Worm (Caenorhabditis elegans): ENCODE data around the gene spp-1.
A peak's percentile ranks its signal among the peaks of the same experiment; 100 is the strongest.

The spp-1 gene

DNA sequence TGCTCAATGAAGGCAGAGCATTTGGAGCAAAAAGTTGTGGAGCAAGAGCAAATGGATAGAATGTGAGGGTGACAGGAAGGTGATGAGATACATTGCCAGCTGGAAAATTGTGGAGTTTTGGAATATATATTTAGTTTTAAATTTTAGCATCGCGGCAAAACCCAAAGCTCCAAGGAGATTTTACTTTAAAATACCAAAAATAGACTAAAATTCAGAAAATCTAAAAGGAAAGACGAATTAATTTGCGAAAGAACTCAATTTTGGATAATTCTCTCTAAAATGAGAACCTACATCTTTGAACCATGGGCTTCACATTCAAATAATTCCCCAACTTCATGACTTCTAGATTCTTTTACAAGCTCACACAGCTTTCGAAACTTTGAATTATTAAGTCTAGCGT lies 22.9 kb downstream of the spp-1 start, which contains the start of gene T07C4.12:
Gene T07C4.12, minus strand, starts transcription at position 101 of the 400 bp plus-strand sequence.
- no peak for TF ChIP-seq ceh-28 (tag; optimal IDR thresholded peaks at IDR 0.05)
- TF ChIP-seq egl-27 (tag; optimal IDR thresholded peaks at IDR 0.05): no peak
- no peak for TF ChIP-seq sea-2 (GFP tag; optimal IDR thresholded peaks at IDR 0.05)
- TF ChIP-seq ztf-4 (tag; optimal IDR thresholded peaks at IDR 0.05): no peak
- TF ChIP-seq zag-1 (tag; optimal IDR thresholded peaks at IDR 0.05): no peak
- TF ChIP-seq nhr-77 (tag; optimal IDR thresholded peaks at IDR 0.05): no peak
- TF ChIP-seq nhr-25 (tag; optimal IDR thresholded peaks at IDR 0.05): no peak
- no peak for TF ChIP-seq egl-5 (tag; optimal IDR thresholded peaks at IDR 0.05)
- no peak for TF ChIP-seq lin-15B (tag; optimal IDR thresholded peaks at IDR 0.05)
- TF ChIP-seq ceh-16 (tag; optimal IDR thresholded peaks at IDR 0.05): no peak
- TF ChIP-seq pha-4 (tag; optimal IDR thresholded peaks at IDR 0.05): no peak
- TF ChIP-seq fos-1 (tag; optimal IDR thresholded peaks at IDR 0.05): no peak

DNA sequence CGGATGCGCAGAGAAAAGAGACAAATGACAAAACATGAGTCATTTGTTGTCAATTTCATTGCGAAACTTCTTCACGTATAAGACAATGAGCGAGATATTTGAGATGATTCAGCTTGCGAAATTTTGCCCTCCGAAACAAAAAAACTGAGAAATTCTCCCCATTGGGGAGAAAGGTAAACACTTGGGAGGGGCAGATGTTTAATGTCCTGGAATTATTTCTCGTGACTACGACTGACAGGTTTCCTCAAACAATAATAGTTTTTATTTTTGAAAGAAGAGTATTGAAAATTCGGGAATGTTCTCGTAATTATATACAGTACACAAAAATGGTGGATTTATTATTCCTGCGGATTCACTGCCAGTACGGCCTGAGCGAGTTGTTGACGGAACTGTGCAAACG lies 24.2 kb downstream of the spp-1 start:
- TF ChIP-seq mml-1 (tag; optimal IDR thresholded peaks at IDR 0.05) (no peak), nhr-67 (tag; optimal IDR thresholded peaks at IDR 0.05) (no peak), pha-4 (tag; optimal IDR thresholded peaks at IDR 0.05) (peak; percentile 92), unc-39 (tag; optimal IDR thresholded peaks at IDR 0.05) (no peak), jun-1 (tag; optimal IDR thresholded peaks at IDR 0.05) (peak; percentile 9), unc-62 (GFP tag; optimal IDR thresholded peaks at IDR 0.05) (no peak), elt-2 (tag; optimal IDR thresholded peaks at IDR 0.05) (no peak), ZK546.5 (tag; optimal IDR thresholded peaks at IDR 0.05) (no peak), nfya-1 (tag; optimal IDR thresholded peaks at IDR 0.05; ENCODE audit: insufficient read depth) (peak; percentile 34), elt-1 (tag; optimal IDR thresholded peaks at IDR 0.05) (no peak), nhr-76 (tag; optimal IDR thresholded peaks at IDR 0.05) (no peak)

DNA sequence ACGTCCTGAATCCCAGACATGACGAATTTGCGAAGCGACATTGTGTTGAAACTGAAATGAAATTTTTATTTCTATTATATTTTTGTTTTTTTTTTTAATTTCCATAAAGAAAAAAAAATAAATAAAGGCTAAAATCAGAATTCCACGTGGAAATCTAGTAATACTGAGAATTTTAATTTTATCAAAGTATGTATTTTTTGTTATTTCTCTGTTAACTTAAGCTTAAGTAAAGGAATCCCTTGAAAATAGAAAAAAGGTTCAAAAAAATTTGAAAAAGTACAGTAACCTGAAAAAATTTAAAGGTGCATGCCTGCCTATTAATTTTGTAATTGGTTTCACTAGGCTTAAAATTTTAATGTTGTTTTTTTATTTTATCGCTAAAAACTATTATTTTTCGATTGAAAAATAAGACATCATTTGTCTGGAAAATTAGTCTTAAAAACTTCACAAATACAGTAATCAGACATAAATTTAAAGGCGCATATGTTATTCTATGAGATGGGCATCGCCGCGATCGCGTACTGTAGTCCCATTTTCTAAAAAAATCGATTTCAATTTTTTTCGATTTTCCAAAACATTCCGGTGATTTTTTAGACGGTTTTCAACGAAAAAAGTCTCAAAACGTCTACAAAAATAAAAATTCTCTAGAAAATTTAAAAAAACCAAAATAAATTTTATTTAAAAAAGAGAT lies 25.0 kb downstream of the spp-1 start, which contains the start of gene nex-2:
Gene nex-2, minus strand, starts transcription at position 51 of the 691 bp plus-strand sequence.
- TF ChIP-seq nhr-12 (tag; optimal IDR thresholded peaks at IDR 0.05): no peak
- no peak for TF ChIP-seq pqm-1 (tag; optimal IDR thresholded peaks at IDR 0.05)
- no peak for TF ChIP-seq unc-62 (GFP tag; optimal IDR thresholded peaks at IDR 0.05)
- TF ChIP-seq skn-1 (tag; optimal IDR thresholded peaks at IDR 0.05): no peak
- TF ChIP-seq nhr-25 (tag; optimal IDR thresholded peaks at IDR 0.05): no peak

DNA sequence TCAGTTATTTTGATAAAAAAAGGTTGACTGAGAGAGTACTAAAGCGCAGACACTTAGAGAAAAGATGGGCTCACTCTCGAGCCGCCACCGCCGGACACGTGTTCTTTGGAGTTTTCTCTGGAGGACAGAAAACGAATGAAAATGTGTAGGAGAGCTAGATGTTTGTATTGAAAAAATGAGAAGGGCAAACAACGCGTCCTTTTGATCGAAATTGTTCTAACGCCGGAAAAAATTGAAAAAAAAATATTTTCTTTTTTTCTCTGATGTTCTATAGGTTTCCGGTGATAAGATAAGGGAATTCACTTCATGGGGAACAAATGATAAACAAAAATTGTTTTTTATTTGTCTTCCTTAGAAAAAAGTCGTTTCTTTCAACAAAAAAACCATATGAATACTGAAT lies 25.7 kb downstream of the spp-1 start:
- no peak for TF ChIP-seq ceh-28 (tag; optimal IDR thresholded peaks at IDR 0.05)
- peak; percentile 81 for TF ChIP-seq elt-2 (tag; optimal IDR thresholded peaks at IDR 0.05)
- no peak for TF ChIP-seq nfya-1 (tag; optimal IDR thresholded peaks at IDR 0.05; ENCODE audit: insufficient read depth)
- no peak for TF ChIP-seq nhr-28 (tag; optimal IDR thresholded peaks at IDR 0.05)
- TF ChIP-seq pha-4 (tag; optimal IDR thresholded peaks at IDR 0.05): peak; percentile 78
- no peak for TF ChIP-seq sea-2 (GFP tag; optimal IDR thresholded peaks at IDR 0.05)
- no peak for TF ChIP-seq fkh-10 (GFP tag; optimal IDR thresholded peaks at IDR 0.05)
- TF ChIP-seq jun-1 (tag; optimal IDR thresholded peaks at IDR 0.05): peak; percentile 6
- TF ChIP-seq unc-62 (GFP tag; optimal IDR thresholded peaks at IDR 0.05): no peak
- no peak for TF ChIP-seq lsy-12 (tag; optimal IDR thresholded peaks at IDR 0.05)
- no peak for TF ChIP-seq ztf-4 (tag; optimal IDR thresholded peaks at IDR 0.05)
- TF ChIP-seq pqm-1 (tag; optimal IDR thresholded peaks at IDR 0.05): peak; percentile 65
- no peak for TF ChIP-seq unc-39 (tag; optimal IDR thresholded peaks at IDR 0.05)

DNA sequence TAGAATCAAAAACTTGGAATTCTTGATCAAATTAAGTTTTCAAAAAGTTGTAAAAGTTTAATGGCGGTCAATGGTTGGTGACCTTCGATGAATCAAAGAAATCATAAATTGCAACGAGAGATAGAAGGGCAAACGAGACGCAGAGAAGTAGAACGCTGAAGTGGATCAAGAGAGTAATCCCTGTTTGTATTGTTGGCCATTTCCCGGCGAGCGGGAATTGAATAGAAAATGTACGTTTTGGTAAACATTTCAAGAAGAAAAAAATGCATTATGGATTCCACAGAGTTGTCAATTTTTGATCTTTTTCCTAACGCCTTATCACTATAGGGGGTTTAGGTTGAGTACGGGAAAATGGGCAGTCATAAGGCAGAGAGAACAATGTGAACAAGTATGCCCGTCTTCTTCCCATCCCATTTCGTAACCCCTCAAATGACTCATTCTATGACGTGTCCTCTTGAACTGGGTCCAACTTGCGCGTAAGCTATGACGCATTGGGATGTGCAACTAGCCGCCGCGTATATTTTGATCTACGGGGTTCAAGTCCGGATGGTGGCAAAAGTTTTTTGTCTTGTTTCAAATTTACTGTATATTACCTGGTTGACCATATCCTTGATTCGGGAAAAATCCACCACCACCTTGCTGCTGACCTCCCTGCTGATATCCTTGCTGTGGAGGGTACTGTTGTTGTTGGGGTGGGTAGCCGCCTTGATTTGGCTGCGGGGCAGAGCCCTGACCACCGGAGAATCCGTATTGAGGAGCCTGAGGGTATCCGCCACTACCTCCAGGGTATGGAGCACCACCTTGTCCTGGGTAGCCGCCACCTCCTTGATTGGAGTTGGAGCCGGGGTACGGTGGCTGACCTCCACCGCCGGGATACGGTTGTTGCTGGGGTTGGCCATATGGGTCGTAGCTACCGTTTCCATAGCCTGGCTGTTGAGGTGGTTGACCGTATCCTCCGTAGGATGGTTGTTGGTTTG lies 26.6 kb downstream of the spp-1 start:
- no peak for TF ChIP-seq nhr-43 (tag; optimal IDR thresholded peaks at IDR 0.05; ENCODE audit: poor library complexity, severe bottlenecking)
- no peak for TF ChIP-seq ZK546.5 (tag; optimal IDR thresholded peaks at IDR 0.05)
- no peak for TF ChIP-seq R02D3.7 (tag; optimal IDR thresholded peaks at IDR 0.05)
- no peak for TF ChIP-seq ceh-9 (tag; optimal IDR thresholded peaks at IDR 0.05)
- no peak for TF ChIP-seq zag-1 (tag; optimal IDR thresholded peaks at IDR 0.05)
- TF ChIP-seq ceh-28 (tag; optimal IDR thresholded peaks at IDR 0.05): no peak
- no peak for TF ChIP-seq ceh-16 (tag; optimal IDR thresholded peaks at IDR 0.05)
- peak; percentile 24 for TF ChIP-seq nhr-23 (tag; optimal IDR thresholded peaks at IDR 0.05)
- no peak for TF ChIP-seq unc-62 (GFP tag; optimal IDR thresholded peaks at IDR 0.05)
- no peak for TF ChIP-seq nhr-67 (tag; optimal IDR thresholded peaks at IDR 0.05)
- no peak for TF ChIP-seq ztf-4 (tag; optimal IDR thresholded peaks at IDR 0.05)
- TF ChIP-seq daf-12 (tag; optimal IDR thresholded peaks at IDR 0.05): no peak
- TF ChIP-seq nfya-1 (tag; optimal IDR thresholded peaks at IDR 0.05; ENCODE audit: insufficient read depth): no peak
- no peak for TF ChIP-seq eor-1 (tag; optimal IDR thresholded peaks at IDR 0.05)
- TF ChIP-seq nhr-12 (tag; optimal IDR thresholded peaks at IDR 0.05): no peak
- no peak for TF ChIP-seq ceh-82 (tag; optimal IDR thresholded peaks at IDR 0.05)
- no peak for TF ChIP-seq hmg-11 (tag; optimal IDR thresholded peaks at IDR 0.05)
- no peak for TF ChIP-seq elt-3 (tag; optimal IDR thresholded peaks at IDR 0.05)
- peak; percentile 34 for TF ChIP-seq pha-4 (tag; optimal IDR thresholded peaks at IDR 0.05)
- no peak for TF ChIP-seq egl-27 (tag; optimal IDR thresholded peaks at IDR 0.05)
- no peak for TF ChIP-seq ztf-11 (tag; optimal IDR thresholded peaks at IDR 0.05)
- no peak for TF ChIP-seq nhr-11 (tag; optimal IDR thresholded peaks at IDR 0.05)
- TF ChIP-seq jun-1 (tag; optimal IDR thresholded peaks at IDR 0.05): peak; percentile 34
- TF ChIP-seq elt-2 (tag; optimal IDR thresholded peaks at IDR 0.05): no peak
